Worm (Caenorhabditis elegans) whole organism, L4 larva: ENCODE results near the gene ifo-1.

Experiments used
- F10B5.3 ChIP-seq: sonication (generic microtip); optimal IDR thresholded peaks from 2 replicates; lab custom pipeline; 2016; ENCODE audit warnings: mild to moderate bottlenecking, missing genetic modification characterization, missing compliant biosample characterization
- F37D6.2 ChIP-seq: sonication (generic microtip); optimal IDR thresholded peaks from 2 replicates; lab custom pipeline; 2016; ENCODE audit warnings: mild to moderate bottlenecking, missing genetic modification characterization, missing compliant biosample characterization
- T20F7.1 ChIP-seq: fragments of 200-800 bp; sonication (Bioruptor generic); optimal IDR thresholded peaks from 2 replicates; lab custom pipeline; 2018; ENCODE audit warnings: mild to moderate bottlenecking, missing genetic modification characterization, missing compliant biosample characterization
- aha-1 ChIP-seq: fragments of 150-350 bp; peaks from one replicate; lab custom pipeline; 2014; ENCODE audit warnings: missing biosample characterization, missing genetic modification characterization
- arid-1 ChIP-seq: fragments of 200-800 bp; sonication (Bioruptor generic); conservative IDR thresholded peaks from 2 replicates; pipeline ENCODE4 v1.3.6; 2022; ENCODE audit warnings: missing genetic modification reagents, missing genetic modification characterization, missing compliant biosample characterization
- ceh-20 ChIP-seq: fragments of 200-800 bp; sonication (Bioruptor generic); IDR thresholded peaks from 2 replicates; pipeline ENCODE4 v1.3.6; 2022; ENCODE audit warnings: missing genetic modification reagents, missing genetic modification characterization, missing compliant biosample characterization
- ceh-28 ChIP-seq: fragments of 150-350 bp; optimal IDR thresholded peaks from 2 replicates; lab custom pipeline; 2014; ENCODE audit warnings: missing biosample characterization, missing genetic modification reagents, missing genetic modification characterization
- ceh-62 ChIP-seq: sonication (generic microtip); optimal IDR thresholded peaks from 2 replicates; lab custom pipeline; 2017; ENCODE audit warnings: missing biosample characterization, missing genetic modification characterization
- cey-2 ChIP-seq: sonication (generic microtip); optimal IDR thresholded peaks from 3 replicates; lab custom pipeline; 2017; ENCODE audit warnings: missing genetic modification characterization, mild to moderate bottlenecking, missing compliant biosample characterization, antibody characterized with exemption, borderline replicate concordance; ENCODE audit not compliant: insufficient read depth
- daf-16 ChIP-seq, 3 experiments: sonication (generic microtip); optimal IDR thresholded peaks; 2 replicates each; lab custom pipeline; 2016 to 2017; ENCODE audit warnings: missing genetic modification characterization in 3 of 3, missing genetic modification reagents in 3 of 3, mild to moderate bottlenecking in 2 of 3, missing compliant biosample characterization in 2 of 3, missing biosample characterization in 1 of 3, moderate library complexity in 1 of 3
- dmd-9 ChIP-seq: fragments of 200-800 bp; sonication (Bioruptor generic); IDR thresholded peaks from 2 replicates; pipeline ENCODE4 v1.3.6; 2022; ENCODE audit warnings: missing genetic modification reagents, missing genetic modification characterization, missing compliant biosample characterization
- dpl-1 ChIP-seq: fragments of 150-350 bp; optimal IDR thresholded peaks from 2 replicates; lab custom pipeline; 2014; ENCODE audit warnings: missing biosample characterization, missing genetic modification reagents, missing genetic modification characterization
- dve-1 ChIP-seq: sonication (generic microtip); optimal IDR thresholded peaks from 2 replicates; lab custom pipeline; 2017; ENCODE audit warnings: antibody characterized with exemption, mild to moderate bottlenecking, missing genetic modification characterization, missing compliant biosample characterization; ENCODE audit not compliant: insufficient read depth
- fos-1 ChIP-seq: fragments of 150-350 bp; optimal IDR thresholded peaks from 2 replicates; lab custom pipeline; 2014; ENCODE audit warnings: missing biosample characterization, missing genetic modification characterization
- hlh-11 ChIP-seq: fragments of 200-800 bp; sonication (Bioruptor generic); optimal IDR thresholded peaks from 2 replicates; lab custom pipeline; 2018; ENCODE audit warnings: mild to moderate bottlenecking, missing genetic modification characterization, missing compliant biosample characterization
- hlh-30 ChIP-seq: sonication (generic microtip); optimal IDR thresholded peaks from 2 replicates; lab custom pipeline; 2017; ENCODE audit warnings: antibody characterized with exemption, mild to moderate bottlenecking, missing genetic modification characterization, missing compliant biosample characterization; ENCODE audit not compliant: insufficient read depth
- hmg-1.1 ChIP-seq: fragments of 200-800 bp; sonication (Bioruptor generic); IDR thresholded peaks from 2 replicates; pipeline ENCODE4 v1.3.6; 2022; ENCODE audit warnings: missing genetic modification reagents, missing genetic modification characterization, missing compliant biosample characterization
- lin-29 ChIP-seq: fragments of 200-800 bp; sonication (Bioruptor generic); IDR thresholded peaks from 2 replicates; pipeline ENCODE4 v1.3.6; 2022; ENCODE audit warnings: missing genetic modification reagents, missing genetic modification characterization, missing compliant biosample characterization
- lsy-2 ChIP-seq, 2 experiments: fragments of 150-350 bp in 1 of 2; sonication (generic microtip) in 1 of 2; optimal IDR thresholded peaks; 2 replicates each; lab custom pipeline; 2014 to 2017; ENCODE audit warnings: missing biosample characterization in 2 of 2, missing genetic modification characterization in 2 of 2
- mdl-1 ChIP-seq, 2 experiments: fragments of 150-350 bp in 1 of 2; sonication (generic microtip) in 1 of 2; optimal IDR thresholded peaks; 2 replicates each; lab custom pipeline; 2014 to 2017; ENCODE audit warnings: missing biosample characterization in 2 of 2, missing genetic modification characterization in 2 of 2
- mes-2 ChIP-seq: sonication (generic microtip); optimal IDR thresholded peaks from 2 replicates; lab custom pipeline; 2016; ENCODE audit warnings: missing genotype, mild to moderate bottlenecking, missing genetic modification characterization, missing compliant biosample characterization; ENCODE audit not compliant: poor library complexity, severe bottlenecking
- mxl-3 ChIP-seq: fragments of 200-800 bp; sonication (Bioruptor generic); optimal IDR thresholded peaks from 2 replicates; lab custom pipeline; 2018; ENCODE audit warnings: mild to moderate bottlenecking, missing genetic modification characterization, missing compliant biosample characterization
- nhr-237 ChIP-seq: sonication (generic microtip); optimal IDR thresholded peaks from 2 replicates; lab custom pipeline; 2017; ENCODE audit warnings: missing biosample characterization, missing genetic modification characterization
- nhr-28 ChIP-seq: fragments of 150-350 bp; optimal IDR thresholded peaks from 2 replicates; lab custom pipeline; 2014; ENCODE audit warnings: missing biosample characterization, missing genetic modification characterization
- nhr-41 ChIP-seq: fragments of 200-800 bp; sonication (Bioruptor generic); IDR thresholded peaks from 2 replicates; pipeline ENCODE4 v1.3.6; 2022; ENCODE audit warnings: missing genetic modification reagents, missing genetic modification characterization, missing compliant biosample characterization
- nhr-48 ChIP-seq: sonication (generic microtip); optimal IDR thresholded peaks from 2 replicates; lab custom pipeline; 2016; ENCODE audit warnings: mild to moderate bottlenecking, missing genetic modification characterization, missing compliant biosample characterization
- nhr-6 ChIP-seq: fragments of 150-350 bp; optimal IDR thresholded peaks from 2 replicates; lab custom pipeline; 2014; ENCODE audit warnings: missing biosample characterization, missing genetic modification characterization
- nhr-76 ChIP-seq: fragments of 150-350 bp; optimal IDR thresholded peaks from 2 replicates; lab custom pipeline; 2014; ENCODE audit warnings: missing biosample characterization, missing genetic modification characterization
- nhr-77 ChIP-seq: fragments of 150-350 bp; optimal IDR thresholded peaks from 2 replicates; lab custom pipeline; 2014; ENCODE audit warnings: missing biosample characterization, missing genetic modification characterization
- pha-4 ChIP-seq, 2 experiments: fragments of 150-350 bp in 1 of 2; fragments of 200-800 bp in 1 of 2; sonication (Bioruptor generic) in 1 of 2; IDR thresholded peaks in 1 of 2; optimal IDR thresholded peaks in 1 of 2; 2 replicates each; pipeline versions ENCODE4 v1.3.6 to Lab custom; 2014 to 2022; ENCODE audit warnings: missing genetic modification characterization in 2 of 2, missing genetic modification reagents in 2 of 2, missing biosample characterization in 1 of 2, missing compliant biosample characterization in 1 of 2
- php-3 ChIP-seq: fragments of 200-800 bp; sonication (Bioruptor generic); IDR thresholded peaks from 2 replicates; pipeline ENCODE4 v1.3.6; 2022; ENCODE audit warnings: missing genetic modification reagents, missing genetic modification characterization, missing compliant biosample characterization
- rbr-2 ChIP-seq: sonication (generic microtip); optimal IDR thresholded peaks from 2 replicates; lab custom pipeline; 2016; ENCODE audit warnings: missing genotype, missing genetic modification characterization, missing compliant biosample characterization
- set-16 ChIP-seq: fragments of 200-800 bp; sonication (Bioruptor generic); IDR thresholded peaks from 2 replicates; pipeline ENCODE4 v1.3.6; 2022; ENCODE audit warnings: missing genetic modification reagents, missing genetic modification characterization, missing compliant biosample characterization
- skn-1 ChIP-seq: fragments of 150-350 bp; optimal IDR thresholded peaks from 2 replicates; lab custom pipeline; 2014; ENCODE audit warnings: missing biosample characterization, missing genetic modification characterization
- spr-1 ChIP-seq: sonication (generic microtip); optimal IDR thresholded peaks from 2 replicates; lab custom pipeline; 2016; ENCODE audit warnings: mild to moderate bottlenecking, missing genetic modification characterization, missing compliant biosample characterization
- spr-3 ChIP-seq: fragments of 200-800 bp; sonication (Bioruptor generic); optimal IDR thresholded peaks from 2 replicates; lab custom pipeline; 2018; ENCODE audit warnings: mild to moderate bottlenecking, missing genetic modification characterization, missing compliant biosample characterization
- tra-1 ChIP-seq: fragments of 200-800 bp; sonication (Bioruptor generic); IDR thresholded peaks from 2 replicates; pipeline ENCODE4 v1.3.6; 2022; ENCODE audit warnings: missing genetic modification reagents, missing genetic modification characterization, missing compliant biosample characterization
- unc-130 ChIP-seq: sonication (generic microtip); optimal IDR thresholded peaks from 2 replicates; lab custom pipeline; 2016; ENCODE audit warnings: missing genetic modification reagents, missing genetic modification characterization, missing compliant biosample characterization
- unc-62 ChIP-seq, 3 experiments: fragments of 150-350 bp in 1 of 3; sonication (generic microtip); optimal IDR thresholded peaks in 2 of 3; peaks in 1 of 3; 1 replicate in 1 of 3; 2 replicates in 2 of 3; lab custom pipeline; 2014 to 2017; ENCODE audit warnings: missing biosample characterization in 3 of 3, missing genetic modification characterization in 3 of 3, missing genetic modification reagents in 3 of 3, missing genotype in 1 of 3
- zfp-2 ChIP-seq: sonication (generic microtip); optimal IDR thresholded peaks from 2 replicates; lab custom pipeline; 2016; ENCODE audit warnings: mild to moderate bottlenecking, missing genetic modification characterization, missing compliant biosample characterization
- ztf-7 ChIP-seq: fragments of 150-350 bp; optimal IDR thresholded peaks from 2 replicates; lab custom pipeline; 2014; ENCODE audit warnings: missing biosample characterization, missing genetic modification characterization

ifo-1 gene

DNA sequence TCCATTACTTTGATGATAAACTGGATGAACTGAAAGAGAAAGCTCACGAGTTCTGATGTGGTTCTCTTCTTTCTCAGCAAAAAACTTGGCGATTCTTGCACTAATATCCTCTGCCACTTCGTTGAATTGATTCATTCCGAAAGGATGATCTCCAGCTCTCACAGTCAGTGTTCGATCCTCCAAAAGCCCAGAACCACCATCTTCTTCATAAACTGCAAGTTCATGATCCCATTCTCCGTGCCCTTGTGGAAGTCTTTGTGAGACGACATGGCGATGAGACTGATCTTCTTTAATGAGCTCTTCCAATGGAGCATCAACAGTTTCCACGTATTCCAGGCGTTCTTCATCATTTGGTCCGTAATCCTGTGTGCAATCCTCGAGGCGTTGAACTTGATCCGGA, 1.6 kb downstream of the ifo-1 start:
- TF ChIP-seq hmg-1.1, result no peak
- no peak for TF ChIP-seq cey-2 (tag; lab: Kevin White, UChicago)
- no peak for TF ChIP-seq ceh-62 (tag; lab: Kevin White, UChicago)
- no peak for TF ChIP-seq skn-1 (tag; lab: Kevin White, UChicago)
- TF ChIP-seq arid-1, result no peak
- no peak for TF ChIP-seq lin-29 (GFP tag; lab: Robert Waterston, UW)
- peak in 1 of 2 experiments; percentile 98 for TF ChIP-seq unc-62 (GFP tag; optimal IDR thresholded peaks at IDR 0.05 in 1 of 2; lab: Kevin White, UChicago)
- no peak for TF ChIP-seq unc-62 (tag; optimal IDR thresholded peaks at IDR 0.05; lab: Kevin White, UChicago)
- no peak for TF ChIP-seq ceh-28 (tag; lab: Kevin White, UChicago)

ce11 chrIV:7323904-7324303, 2.6 kb downstream of the ifo-1 start:
- TF ChIP-seq hmg-1.1 (no peak), aha-1 (tag; lab: Kevin White, UChicago) (peak; percentile 90)

DNA sequence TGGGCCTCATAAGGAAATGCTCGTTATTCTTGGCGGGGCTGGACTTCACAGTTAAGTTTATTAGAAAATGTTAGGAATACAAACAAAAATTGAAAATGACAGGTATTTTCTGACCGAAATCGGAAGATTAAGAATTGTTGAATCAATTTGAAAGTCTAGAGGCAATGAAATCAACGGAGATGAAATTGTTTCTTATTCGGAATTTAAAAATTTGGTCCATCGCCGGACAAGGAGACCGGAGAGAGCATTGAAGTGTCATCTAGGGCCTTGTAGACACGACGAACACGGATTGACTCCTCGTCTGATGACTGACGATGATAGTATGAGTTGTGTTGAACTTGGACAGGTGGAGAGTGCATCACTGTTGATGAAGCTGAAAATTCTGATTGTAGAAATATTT, 5.8 kb downstream of the ifo-1 start:
- peak in 1 of 2 experiments; percentile 92 for TF ChIP-seq unc-62 (GFP tag; optimal IDR thresholded peaks at IDR 0.05 in 1 of 2; lab: Kevin White, UChicago)
- TF ChIP-seq unc-62 (tag; optimal IDR thresholded peaks at IDR 0.05; lab: Kevin White, UChicago), result no peak
- TF ChIP-seq lsy-2 (tag; optimal IDR thresholded peaks at IDR 0.05; lab: Kevin White, UChicago), result no peak

ce11 chrIV:7319931-7320435, 6.5 kb downstream of the ifo-1 start:
- TF ChIP-seq mdl-1 (tag; optimal IDR thresholded peaks at IDR 0.05; lab: Kevin White, UChicago), result peak; percentile 92 to 96
- TF ChIP-seq T20F7.1, result peak; percentile 55
- TF ChIP-seq nhr-41 (GFP tag; lab: Robert Waterston, UW), result no peak
- peak; percentile 16 for TF ChIP-seq F10B5.3
- TF ChIP-seq spr-1 (tag; lab: Kevin White, UChicago), result peak; percentile 79
- peak; percentile 87 for TF ChIP-seq nhr-48
- TF ChIP-seq nhr-237 (tag; lab: Kevin White, UChicago), result no peak
- TF ChIP-seq set-16 (GFP tag; lab: Robert Waterston, UW), result peak; percentile 82
- TF ChIP-seq dmd-9 (GFP tag; lab: Robert Waterston, UW), result 0 out of 2 replicates have a peak, but pooled peaks have one; percentile 6
- TF ChIP-seq ceh-20 (GFP tag; lab: Robert Waterston, UW), result peak; percentile 89
- peak; percentile 57 for TF ChIP-seq tra-1
- TF ChIP-seq cey-2 (tag; lab: Kevin White, UChicago), result peak; percentile 29
- peak in 1 of 2 experiments; percentile 91 for TF ChIP-seq unc-62 (GFP tag; optimal IDR thresholded peaks at IDR 0.05 in 1 of 2; lab: Kevin White, UChicago)
- no peak for TF ChIP-seq unc-62 (tag; optimal IDR thresholded peaks at IDR 0.05; lab: Kevin White, UChicago)
- peak; percentile 52 for TF ChIP-seq dpl-1 (GFP tag; lab: Kevin White, UChicago)
- no peak for TF ChIP-seq php-3 (GFP tag; lab: Robert Waterston, UW)
- TF ChIP-seq F37D6.2 (tag; lab: Kevin White, UChicago), result peak; percentile 52
- TF ChIP-seq mes-2 (tag; lab: Kevin White, UChicago), result peak; percentile 44
- TF ChIP-seq nhr-76 (tag; lab: Kevin White, UChicago), result no peak
- TF ChIP-seq ztf-7, result peak; percentile 12
- TF ChIP-seq lsy-2 (tag; optimal IDR thresholded peaks at IDR 0.05; lab: Kevin White, UChicago), result peak; percentile 40 to 74
- TF ChIP-seq nhr-6 (tag; lab: Kevin White, UChicago), result peak; percentile 9
- TF ChIP-seq nhr-77 (tag; lab: Kevin White, UChicago), result peak; percentile 36
- TF ChIP-seq pha-4 (GFP tag; IDR thresholded peaks at IDR 0.05; lab: Robert Waterston, UW), result peak; percentile 54; the same call in 1 of the 2 replicates
- no peak for TF ChIP-seq pha-4 (tag; optimal IDR thresholded peaks at IDR 0.05; lab: Kevin White, UChicago)
- TF ChIP-seq hlh-11 (tag; lab: Kevin White, UChicago), result peak; percentile 97
- TF ChIP-seq unc-130, result no peak
- peak; percentile 99 for TF ChIP-seq aha-1 (tag; lab: Kevin White, UChicago)
- peak; percentile 94 for TF ChIP-seq dve-1 (tag; lab: Kevin White, UChicago)
- peak; percentile 94 for TF ChIP-seq hlh-30 (tag; lab: Kevin White, UChicago)
- peak; percentile 91 for TF ChIP-seq rbr-2 (tag; lab: Kevin White, UChicago)
- TF ChIP-seq spr-3 (GFP tag; lab: Kevin White, UChicago), result no peak
- TF ChIP-seq zfp-2 (tag; lab: Kevin White, UChicago), result peak; percentile 53
- TF ChIP-seq nhr-28 (tag; lab: Kevin White, UChicago), result peak; percentile 88
- peak; percentile 10 to 97 for TF ChIP-seq daf-16 (GFP tag; optimal IDR thresholded peaks at IDR 0.05; lab: Kevin White, UChicago)
- TF ChIP-seq daf-16 (tag; optimal IDR thresholded peaks at IDR 0.05; lab: Kevin White, UChicago), result peak; percentile 74
- TF ChIP-seq fos-1, result no peak
- peak; percentile 94 for TF ChIP-seq hmg-1.1
- TF ChIP-seq mxl-3 (GFP tag; lab: Kevin White, UChicago), result peak; percentile 95
